Fruit fly (Drosophila melanogaster) whole organism: Measurements from ENCODE around the gene PGRP-SB1.

Experiments
- CG8478 ChIP-seq: fragments of >200 bp; optimal IDR thresholded peaks from 2 replicates; lab custom pipeline; 2018; ENCODE audit warnings: inconsistent platforms
- Dll ChIP-seq: fragments of >200 bp; optimal IDR thresholded peaks from 2 replicates; lab custom pipeline; 2017
- EcR ChIP-seq, 2 experiments: fragments of >200 bp; optimal IDR thresholded peaks; 2 replicates each; lab custom pipeline; 2017; ENCODE audit warnings: missing biosample characterization in 2 of 2, missing genetic modification characterization in 2 of 2, missing genetic modification reagents in 2 of 2
- pan ChIP-seq: fragments of >200 bp; optimal IDR thresholded peaks from 2 replicates; lab custom pipeline; 2017
- psq ChIP-seq: fragments of >200 bp; optimal IDR thresholded peaks from 2 replicates; lab custom pipeline; 2017

- TF ChIP-seq psq: no peak
- no peak for TF ChIP-seq pan (lab: Kevin White, UChicago)
- TF ChIP-seq CG8478 (lab: Kevin White, UChicago): no peak
- no peak for TF ChIP-seq Dll
- TF ChIP-seq EcR (GFP tag; optimal IDR thresholded peaks at IDR 0.05; lab: Kevin White, UChicago): no peak
Observed at dm6 chr3L:16758504-16759109, 30.8 kb upstream of the PGRP-SB1 start.
